Worm (Caenorhabditis elegans) whole organism, L2 larva: ENCODE measurements around the gene ric-7.

Source experiments
- C34F6.9 ChIP-seq: fragments of 150-350 bp; optimal IDR thresholded peaks from 2 replicates; lab custom pipeline; 2014; ENCODE audit warnings: missing biosample characterization, missing genetic modification characterization
- F13H6.1 ChIP-seq: sonication (generic microtip); optimal IDR thresholded peaks from 2 replicates; lab custom pipeline; 2016; ENCODE audit warnings: missing genetic modification characterization, missing compliant biosample characterization
- Y55F3AM.14 ChIP-seq: fragments of 200-800 bp; sonication (Bioruptor generic); optimal IDR thresholded peaks from 2 replicates; lab custom pipeline; 2018; ENCODE audit warnings: mild to moderate bottlenecking, missing genetic modification characterization, missing compliant biosample characterization
- ceh-16 ChIP-seq: fragments of 150-350 bp; optimal IDR thresholded peaks from 2 replicates; lab custom pipeline; 2014; ENCODE audit warnings: missing biosample characterization, missing genetic modification characterization
- crh-2 ChIP-seq: sonication (generic microtip); optimal IDR thresholded peaks from 2 replicates; lab custom pipeline; 2017; ENCODE audit warnings: missing biosample characterization, missing genetic modification characterization
- egl-27 ChIP-seq: sonication (generic microtip); optimal IDR thresholded peaks from 3 replicates; lab custom pipeline; 2017; ENCODE audit warnings: missing biosample characterization, missing genetic modification reagents, missing genetic modification characterization
- elt-1 ChIP-seq: fragments of 150-350 bp; optimal IDR thresholded peaks from 2 replicates; lab custom pipeline; 2014; ENCODE audit warnings: missing biosample characterization, missing genetic modification characterization
- elt-3 ChIP-seq: sonication (generic microtip); optimal IDR thresholded peaks from 2 replicates; lab custom pipeline; 2017; ENCODE audit warnings: missing biosample characterization, missing genetic modification characterization
- fos-1 ChIP-seq: fragments of 150-350 bp; optimal IDR thresholded peaks from 2 replicates; lab custom pipeline; 2014; ENCODE audit warnings: missing biosample characterization, missing genetic modification characterization
- gmeb-1 ChIP-seq: fragments of 150-350 bp; optimal IDR thresholded peaks from 2 replicates; lab custom pipeline; 2014; ENCODE audit warnings: missing biosample characterization, missing genetic modification characterization
- lin-13 ChIP-seq: fragments of 150-350 bp; optimal IDR thresholded peaks from 2 replicates; lab custom pipeline; 2014; ENCODE audit warnings: missing biosample characterization, missing genetic modification reagents, missing genetic modification characterization
- lsy-2 ChIP-seq, 2 experiments: fragments of 150-350 bp in 1 of 2; sonication (generic microtip) in 1 of 2; optimal IDR thresholded peaks; 2 replicates each; lab custom pipeline; 2014 to 2017; ENCODE audit warnings: missing biosample characterization in 2 of 2, missing genetic modification characterization in 2 of 2
- mab-5 ChIP-seq: fragments of 150-350 bp; optimal IDR thresholded peaks from 2 replicates; lab custom pipeline; 2014; ENCODE audit warnings: missing biosample characterization, missing genetic modification characterization
- nhr-11 ChIP-seq: fragments of 150-350 bp; optimal IDR thresholded peaks from 2 replicates; lab custom pipeline; 2014; ENCODE audit warnings: missing biosample characterization, missing genetic modification characterization
- nhr-129 ChIP-seq: fragments of 150-350 bp; optimal IDR thresholded peaks from 2 replicates; lab custom pipeline; 2014; ENCODE audit warnings: missing biosample characterization, missing genetic modification characterization
- nhr-21 ChIP-seq: fragments of 150-350 bp; optimal IDR thresholded peaks from 2 replicates; lab custom pipeline; 2014; ENCODE audit warnings: missing biosample characterization, missing genetic modification characterization
- nhr-23 ChIP-seq: fragments of 150-350 bp; optimal IDR thresholded peaks from 2 replicates; lab custom pipeline; 2014; ENCODE audit warnings: missing biosample characterization, missing genetic modification reagents, missing genetic modification characterization
- nhr-237 ChIP-seq: fragments of 150-350 bp; optimal IDR thresholded peaks from 2 replicates; lab custom pipeline; 2014; ENCODE audit warnings: missing biosample characterization, missing genetic modification characterization
- nhr-25 ChIP-seq: fragments of 150-350 bp; sonication (generic microtip); optimal IDR thresholded peaks from 3 replicates; lab custom pipeline; 2014; ENCODE audit warnings: missing biosample characterization, missing genetic modification characterization
- nhr-77 ChIP-seq: fragments of 150-350 bp; optimal IDR thresholded peaks from 2 replicates; lab custom pipeline; 2014; ENCODE audit warnings: missing biosample characterization, missing genetic modification characterization
- peb-1 ChIP-seq: fragments of 150-350 bp; optimal IDR thresholded peaks from 2 replicates; lab custom pipeline; 2014; ENCODE audit warnings: missing biosample characterization, missing genetic modification characterization
- sem-4 ChIP-seq: fragments of 150-350 bp; optimal IDR thresholded peaks from 2 replicates; lab custom pipeline; 2014; ENCODE audit warnings: missing biosample characterization, missing genetic modification reagents, missing genetic modification characterization
- skn-1 ChIP-seq: sonication (generic microtip); optimal IDR thresholded peaks from 2 replicates; lab custom pipeline; 2017; ENCODE audit warnings: missing biosample characterization, missing genetic modification characterization
- sma-9 ChIP-seq, 2 experiments: fragments of 150-350 bp in 1 of 2; sonication (generic microtip) in 1 of 2; optimal IDR thresholded peaks; 2 replicates each; lab custom pipeline; 2014 to 2016; ENCODE audit warnings: missing genetic modification characterization in 2 of 2, mild to moderate bottlenecking in 1 of 2, missing biosample characterization in 1 of 2, missing compliant biosample characterization in 1 of 2, missing genetic modification reagents in 1 of 2, moderate library complexity in 1 of 2
- unc-39 ChIP-seq: fragments of 150-350 bp; optimal IDR thresholded peaks from 2 replicates; lab custom pipeline; 2014; ENCODE audit warnings: missing biosample characterization, missing genetic modification characterization
- unc-55 ChIP-seq: fragments of 150-350 bp; sonication (generic microtip); optimal IDR thresholded peaks from 3 replicates; lab custom pipeline; 2014; ENCODE audit warnings: missing biosample characterization, missing genetic modification reagents, missing genetic modification characterization
- unc-62 ChIP-seq: fragments of 150-350 bp; optimal IDR thresholded peaks from 2 replicates; lab custom pipeline; 2014; ENCODE audit warnings: missing biosample characterization, missing genetic modification reagents, missing genetic modification characterization
- zag-1 ChIP-seq: fragments of 150-350 bp; optimal IDR thresholded peaks from 2 replicates; lab custom pipeline; 2014; ENCODE audit warnings: missing biosample characterization, missing genetic modification characterization
- ztf-11 ChIP-seq: sonication (generic microtip); optimal IDR thresholded peaks from 2 replicates; lab custom pipeline; 2017; ENCODE audit warnings: missing biosample characterization, missing genetic modification characterization

ric-7 gene

ce11 chrV:14003587-14004156, 2.0 kb downstream of the ric-7 start:
- TF ChIP-seq zag-1 (tag; lab: Kevin White, UChicago) (peak; percentile 17), sma-9 (GFP tag; optimal IDR thresholded peaks at IDR 0.05; lab: Kevin White, UChicago) (peak; percentile 1), sma-9 (tag; optimal IDR thresholded peaks at IDR 0.05; lab: Kevin White, UChicago) (no peak), unc-55 (peak; percentile 68), F13H6.1 (tag; lab: Kevin White, UChicago) (peak; percentile 34), ceh-16 (no peak), gmeb-1 (tag; lab: Kevin White, UChicago) (no peak), nhr-129 (tag; lab: Kevin White, UChicago) (peak; percentile 76), lsy-2 (tag; optimal IDR thresholded peaks at IDR 0.05; lab: Kevin White, UChicago) (peak in 1 of 2 experiments; percentile 23)

- TF ChIP-seq crh-2 (tag; lab: Kevin White, UChicago) (no peak), nhr-25 (tag; lab: Kevin White, UChicago) (no peak), nhr-129 (tag; lab: Kevin White, UChicago) (peak; percentile 25), elt-1 (tag; lab: Kevin White, UChicago) (no peak), nhr-237 (tag; lab: Kevin White, UChicago) (no peak), peb-1 (tag; lab: Kevin White, UChicago) (no peak), unc-39 (no peak), gmeb-1 (tag; lab: Kevin White, UChicago) (no peak), ztf-11 (tag; lab: Kevin White, UChicago) (no peak), mab-5 (tag; lab: Kevin White, UChicago) (no peak), nhr-23 (tag; lab: Kevin White, UChicago) (no peak), skn-1 (tag; lab: Kevin White, UChicago) (no peak), nhr-21 (tag; lab: Kevin White, UChicago) (no peak), Y55F3AM.14 (no peak), unc-62 (GFP tag; lab: Kevin White, UChicago) (no peak), fos-1 (tag; lab: Kevin White, UChicago) (peak; percentile 28), lin-13 (GFP tag; lab: Kevin White, UChicago) (no peak), C34F6.9 (tag; lab: Kevin White, UChicago) (no peak), egl-27 (tag; lab: Kevin White, UChicago) (no peak), F13H6.1 (tag; lab: Kevin White, UChicago) (peak; percentile 21), elt-3 (no peak), sma-9 (GFP tag; optimal IDR thresholded peaks at IDR 0.05; lab: Kevin White, UChicago) (peak; percentile 19), sma-9 (tag; optimal IDR thresholded peaks at IDR 0.05; lab: Kevin White, UChicago) (no peak), lsy-2 (tag; optimal IDR thresholded peaks at IDR 0.05; lab: Kevin White, UChicago) (no peak), nhr-77 (tag; lab: Kevin White, UChicago) (no peak)
- TF ChIP-seq, all 48 proteins: peak for 4
These were observed 3.3 kb downstream of the ric-7 start for ce11 chrV:14002402-14002801.

- TF ChIP-seq sem-4 (tag; lab: Kevin White, UChicago) = peak; percentile 26
- no peak for TF ChIP-seq fos-1 (tag; lab: Kevin White, UChicago)
These were observed 3.8 kb downstream of the ric-7 start for ce11 chrV:14001929-14002328.

ce11 chrV:13993478-13993877, 12.2 kb downstream of the ric-7 start:
- TF ChIP-seq nhr-21 (tag; lab: Kevin White, UChicago) (peak; percentile 59), sma-9 (GFP tag; optimal IDR thresholded peaks at IDR 0.05; lab: Kevin White, UChicago) (no peak), sma-9 (tag; optimal IDR thresholded peaks at IDR 0.05; lab: Kevin White, UChicago) (no peak), peb-1 (tag; lab: Kevin White, UChicago) (no peak)

DNA sequence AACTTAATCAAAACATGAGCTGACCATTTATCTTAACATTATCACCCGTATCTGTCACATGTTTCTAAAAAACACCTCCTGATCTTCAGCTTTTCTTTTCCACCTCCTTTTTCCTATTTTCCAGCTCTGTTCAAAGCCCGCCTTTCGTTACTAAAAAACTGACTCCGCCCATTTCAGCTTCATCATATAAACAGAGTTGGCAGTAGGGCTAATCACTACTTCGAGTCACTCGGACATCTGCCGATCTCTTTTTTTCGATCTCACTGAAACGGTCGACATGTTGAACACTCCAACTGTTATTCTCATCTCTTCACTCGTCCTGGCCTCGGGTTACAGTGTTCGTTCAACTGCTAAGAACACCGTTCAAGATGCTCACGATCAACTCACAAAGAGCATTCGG, 13.2 kb downstream of the ric-7 start, which contains the start of gene droe-4:
droe-4 (plus strand) TSS at position 172 of the 400 bp plus-strand sequence.
- no peak for TF ChIP-seq zag-1 (tag; lab: Kevin White, UChicago)

DNA sequence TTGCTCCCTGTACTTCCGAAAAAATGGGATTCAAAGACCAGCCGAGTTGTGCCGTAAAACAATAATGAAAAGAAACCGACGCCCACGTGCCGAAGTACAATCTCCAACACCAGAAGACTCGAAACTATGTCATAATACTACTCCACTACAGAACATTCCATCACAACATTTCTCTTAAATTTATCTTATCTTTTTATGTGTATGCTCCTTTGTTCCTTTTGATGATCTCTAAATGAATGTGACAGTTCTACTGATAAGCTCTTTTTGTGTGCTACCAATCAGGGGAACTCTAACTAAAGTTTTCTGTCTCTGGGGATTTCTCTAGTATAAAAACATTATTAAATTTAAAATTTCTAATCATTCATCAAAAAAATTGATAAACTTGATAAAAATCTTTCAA, 18.9 kb downstream of the ric-7 start:
- peak; percentile 71 for TF ChIP-seq fos-1 (tag; lab: Kevin White, UChicago)
- no peak for TF ChIP-seq nhr-11 (tag; lab: Kevin White, UChicago)
- peak; percentile 32 for TF ChIP-seq crh-2 (tag; lab: Kevin White, UChicago)
- no peak for TF ChIP-seq C34F6.9 (tag; lab: Kevin White, UChicago)
